Fruit fly (Drosophila melanogaster): ENCODE results near the gene Cyp4d2.
A peak's percentile ranks its signal among the peaks of the same experiment; 100 is the strongest.

Cyp4d2 gene

dm6 chrX:2141159-2141853 lies 34.5 kb upstream of the Cyp4d2 start, which contains the start of gene D2hgdh (continued):
- TF ChIP-seq E2f2 (GFP tag; IDR thresholded peaks at IDR 0.05) (peak; percentile 42; the same call in 1 of the 2 replicates), trh (GFP tag; optimal IDR thresholded peaks at IDR 0.05) (no peak), CG7556 (GFP tag; optimal IDR thresholded peaks at IDR 0.05) (no peak), Trl (optimal IDR thresholded peaks at IDR 0.05) (peak; percentile 61 to 80), Trl (GFP tag; optimal IDR thresholded peaks at IDR 0.05) (no peak), zfh2 (GFP tag; optimal IDR thresholded peaks at IDR 0.05) (peak; percentile 14), slbo (GFP tag; IDR thresholded peaks at IDR 0.05) (peak; percentile 49), CG18011 (GFP tag; optimal IDR thresholded peaks at IDR 0.05) (no peak), CG7745 (tag; optimal IDR thresholded peaks at IDR 0.05) (no peak), pan (optimal IDR thresholded peaks at IDR 0.05) (no peak), pan (GFP tag; optimal IDR thresholded peaks at IDR 0.05 in 1 of 2, IDR thresholded peaks at IDR 0.05 in 1 of 2) (peak in 1 of 2 experiments; percentile 24), row (GFP tag; IDR thresholded peaks at IDR 0.05) (peak; percentile 21; the same call in 1 of the 3 replicates), CG32532 (GFP tag; IDR thresholded peaks at IDR 0.05) (peak; percentile 59), CG34376 (GFP tag; optimal IDR thresholded peaks at IDR 0.05) (peak; percentile 38), dysf (GFP tag; IDR thresholded peaks at IDR 0.05) (peak; percentile 11; the same call in 1 of the 3 replicates), CG8290 (GFP tag; optimal IDR thresholded peaks at IDR 0.05) (no peak), CG8290 (tag; optimal IDR thresholded peaks at IDR 0.05) (peak in 1 of 2 experiments; percentile 39), lilli (GFP tag; optimal IDR thresholded peaks at IDR 0.05) (peak; percentile 45), fu2 (GFP tag; optimal IDR thresholded peaks at IDR 0.05) (no peak), gem (tag; optimal IDR thresholded peaks at IDR 0.05) (peak; percentile 30), crol (GFP tag; IDR thresholded peaks at IDR 0.05) (peak; percentile 80), CG13296 (GFP tag; optimal IDR thresholded peaks at IDR 0.05) (peak; percentile 2), CG6272 (GFP tag; IDR thresholded peaks at IDR 0.05) (no peak), Ada2b (GFP tag; IDR thresholded peaks at IDR 0.05) (0 out of 2 replicates have a peak, but pooled peaks have one; percentile 7), CG9932 (GFP tag; IDR thresholded peaks at IDR 0.05) (peak; percentile 43), z (GFP tag; IDR thresholded peaks at IDR 0.05) (peak; percentile 76; the same call in 2 of the 3 replicates), CG2678 (tag; optimal IDR thresholded peaks at IDR 0.05) (peak; percentile 30), lab (GFP tag; optimal IDR thresholded peaks at IDR 0.05) (peak; percentile 38), gro (GFP tag; optimal IDR thresholded peaks at IDR 0.05) (peak; percentile 1), Rfx (GFP tag; IDR thresholded peaks at IDR 0.05) (peak; percentile 60), amos (GFP tag; IDR thresholded peaks at IDR 0.05; ENCODE audit: partially characterized antibody) (peak; percentile 23; the same call in 1 of the 2 replicates), Drgx (GFP tag; IDR thresholded peaks at IDR 0.05) (peak; percentile 53), Sry-δ (GFP tag; optimal IDR thresholded peaks at IDR 0.05) (no peak), chinmo (GFP tag; IDR thresholded peaks at IDR 0.05; ENCODE audit: partially characterized antibody) (peak; percentile 71; the same call in 1 of the 4 replicates), Med (GFP tag) (peak; percentile 79), CG2120 (GFP tag; optimal IDR thresholded peaks at IDR 0.05) (peak; percentile 60)

dm6 chrX:2141854-2142216 lies 34.0 kb upstream of the Cyp4d2 start:
- TF ChIP-seq ci (GFP tag; IDR thresholded peaks at IDR 0.05): peak; percentile 80
- TF ChIP-seq CG31441 (GFP tag; IDR thresholded peaks at IDR 0.05): peak; percentile 47
- no peak for TF ChIP-seq slou (GFP tag; optimal IDR thresholded peaks at IDR 0.05)
- peak; percentile 48; the same call in 1 of the 3 replicates for TF ChIP-seq CG11695 (GFP tag; IDR thresholded peaks at IDR 0.05)
- 0 out of 2 replicates have a peak, but pooled peaks have one; percentile 7 for TF ChIP-seq CG11696 (GFP tag; IDR thresholded peaks at IDR 0.05)
- no peak for TF ChIP-seq ems (GFP tag; optimal IDR thresholded peaks at IDR 0.05)
- peak; percentile 38 for TF ChIP-seq fd102C (GFP tag; optimal IDR thresholded peaks at IDR 0.05)
- peak; percentile 56 for TF ChIP-seq CG12769 (tag; optimal IDR thresholded peaks at IDR 0.05)
- TF ChIP-seq nmo (GFP tag; optimal IDR thresholded peaks at IDR 0.05): peak; percentile 25
- TF ChIP-seq Rfx (GFP tag; IDR thresholded peaks at IDR 0.05): peak; percentile 59
- peak; percentile 13 for TF ChIP-seq az2 (GFP tag; optimal IDR thresholded peaks at IDR 0.05)
- TF ChIP-seq dm (GFP tag; optimal IDR thresholded peaks at IDR 0.05): peak; percentile 22
- no peak; the same call in 2 of the 3 replicates for TF ChIP-seq B-H1 (GFP tag; IDR thresholded peaks at IDR 0.05)
- TF ChIP-seq GATAe (GFP tag; conservative IDR thresholded peaks at IDR 0.05): 0 out of 2 replicates have a peak, but pooled peaks have one; percentile 12
- TF ChIP-seq ro (GFP tag; IDR thresholded peaks at IDR 0.05): no peak
- peak; percentile 73 for TF ChIP-seq CG6813 (GFP tag; optimal IDR thresholded peaks at IDR 0.05)
- no peak for TF ChIP-seq NC2β (GFP tag; optimal IDR thresholded peaks at IDR 0.05)
- no peak for TF ChIP-seq Hmx (GFP tag; optimal IDR thresholded peaks at IDR 0.05)

All from whole organism, embryonic.